Worm (Caenorhabditis elegans): Measurements from ENCODE around the gene sre-39.

Gene sre-39

DNA sequence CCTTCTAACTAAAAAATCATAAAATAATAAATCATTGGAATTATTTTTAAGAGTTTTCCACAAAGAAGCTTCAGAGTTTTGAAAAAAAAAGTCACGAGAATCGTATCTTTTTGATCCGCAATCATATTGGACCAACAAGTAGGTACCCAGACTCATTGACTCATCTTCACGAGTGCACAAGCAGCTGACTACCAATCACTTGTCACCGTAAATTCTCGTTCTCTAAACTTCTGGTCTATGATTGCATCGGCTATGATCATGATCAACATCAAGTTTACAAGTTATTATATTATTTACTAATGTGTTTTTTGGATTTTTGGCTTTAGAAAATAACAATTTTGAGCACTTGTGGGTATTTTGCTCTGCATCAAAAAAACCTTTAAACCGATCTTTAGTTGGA, 10.8 kb upstream of the sre-39 start:
- TF ChIP-seq daf-16 (GFP tag; optimal IDR thresholded peaks at IDR 0.05), result peak in 1 of 2 experiments; percentile 19
- TF ChIP-seq daf-16 (tag; optimal IDR thresholded peaks at IDR 0.05), result no peak
- TF ChIP-seq nhr-6 (tag; optimal IDR thresholded peaks at IDR 0.05), result no peak
- TF ChIP-seq hlh-30 (tag; optimal IDR thresholded peaks at IDR 0.05; ENCODE audit: insufficient read depth), result peak; percentile 23

DNA sequence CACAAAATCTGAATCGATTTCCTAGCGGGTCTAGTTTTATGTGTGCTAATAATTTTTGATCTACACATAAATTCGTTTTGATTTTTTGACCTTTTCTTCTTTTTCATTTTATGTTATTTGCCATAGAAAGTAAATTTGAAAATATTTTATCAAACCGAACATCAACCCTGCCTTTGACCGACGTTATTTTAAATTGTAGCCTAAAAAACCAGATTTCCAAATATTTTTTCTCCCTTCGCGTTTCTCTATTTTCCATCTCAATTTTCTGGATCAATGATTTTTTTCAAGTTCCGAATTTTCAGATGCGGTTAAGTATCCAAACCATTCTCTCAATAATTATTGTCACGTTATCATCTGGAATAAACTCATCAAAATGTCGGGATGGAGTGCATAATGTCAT, 9.1 kb upstream of the sre-39 start, which contains the start of gene T05A7.1:
T05A7.1 (plus strand) TSS at position 301 of the 400 bp plus-strand sequence.
- TF ChIP-seq nhr-42 (GFP tag; IDR thresholded peaks at IDR 0.05) (no peak), mxl-2 (GFP tag; conservative IDR thresholded peaks at IDR 0.05) (no peak), egl-27 (tag; optimal IDR thresholded peaks at IDR 0.05) (no peak), skn-1 (tag; optimal IDR thresholded peaks at IDR 0.05) (no peak), lsy-2 (tag; optimal IDR thresholded peaks at IDR 0.05) (no peak), nhr-10 (tag; optimal IDR thresholded peaks at IDR 0.05) (no peak), snpc-1.2 (GFP tag; IDR thresholded peaks at IDR 0.05) (no peak), zfp-2 (tag; optimal IDR thresholded peaks at IDR 0.05) (no peak), ceh-44 (GFP tag; IDR thresholded peaks at IDR 0.05) (no peak)

DNA sequence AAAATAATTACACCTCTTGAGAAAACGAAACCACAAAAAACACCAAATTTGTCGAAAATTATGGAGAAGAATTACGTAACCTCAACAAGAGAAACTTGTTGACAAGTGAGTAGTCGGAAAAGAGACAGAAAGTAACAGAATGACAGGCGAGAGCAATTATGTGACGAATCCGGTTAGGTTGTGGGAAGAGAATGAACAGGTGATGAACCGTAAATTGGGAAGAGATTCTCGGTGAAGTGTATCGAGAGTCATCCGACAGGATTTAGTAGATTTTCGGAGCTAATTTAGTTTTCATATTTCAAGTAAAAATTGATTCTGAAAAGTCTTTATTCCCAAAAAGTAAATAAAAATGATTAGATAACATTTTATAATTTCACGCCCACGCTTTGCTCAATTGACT, 5.7 kb upstream of the sre-39 start, which contains the start of gene T05A7.7:
T05A7.7 (minus strand) TSS at position 101 of the 400 bp plus-strand sequence.
- TF ChIP-seq F44E2.7 (GFP tag; IDR thresholded peaks at IDR 0.05) (no peak), vab-7 (GFP tag; IDR thresholded peaks at IDR 0.05) (no peak), D1046.2 (GFP tag; IDR thresholded peaks at IDR 0.05) (no peak), ceh-62 (tag; optimal IDR thresholded peaks at IDR 0.05) (no peak), aha-1 (tag) (no peak), duxl-1 (tag; optimal IDR thresholded peaks at IDR 0.05; ENCODE audit: poor library complexity) (no peak), nhr-11 (tag; optimal IDR thresholded peaks at IDR 0.05) (no peak), mdl-1 (tag; optimal IDR thresholded peaks at IDR 0.05) (no peak), zip-2 (tag; optimal IDR thresholded peaks at IDR 0.05) (no peak), nhr-28 (tag; optimal IDR thresholded peaks at IDR 0.05) (no peak)

DNA sequence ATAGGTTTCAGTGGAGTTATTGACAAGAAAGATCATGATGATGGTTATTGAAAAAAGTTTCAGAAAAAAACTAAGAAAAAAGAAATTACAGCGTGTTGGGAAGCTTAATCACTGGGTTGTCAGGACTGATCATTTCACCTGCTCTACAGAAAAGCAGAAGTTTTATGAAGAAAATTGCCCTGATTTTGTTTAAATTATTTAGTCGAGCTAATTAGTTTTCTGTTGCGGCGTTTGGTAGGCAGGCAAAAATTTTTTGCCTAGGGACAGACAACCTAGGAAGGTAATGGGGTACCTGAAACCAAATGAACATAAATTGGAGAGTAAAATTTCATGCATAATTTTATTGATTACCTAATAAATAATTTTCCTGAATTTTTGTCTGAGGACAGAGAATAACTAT, 3.3 kb upstream of the sre-39 start, which contains the start of gene sre-40:
sre-40 (minus strand) TSS at position 101 of the 400 bp plus-strand sequence.
- TF ChIP-seq ctbp-1 (GFP tag; IDR thresholded peaks at IDR 0.05) (no peak), T20F7.1 (GFP tag; optimal IDR thresholded peaks at IDR 0.05) (no peak), ceh-28 (tag; optimal IDR thresholded peaks at IDR 0.05) (no peak), mes-2 (tag; optimal IDR thresholded peaks at IDR 0.05; ENCODE audit: poor library complexity, severe bottlenecking) (no peak), pha-4 (GFP tag; IDR thresholded peaks at IDR 0.05) (no peak), pha-4 (tag; optimal IDR thresholded peaks at IDR 0.05) (no peak), nhr-42 (GFP tag; IDR thresholded peaks at IDR 0.05) (no peak), nhr-102 (tag; optimal IDR thresholded peaks at IDR 0.05) (no peak), lin-39 (tag; optimal IDR thresholded peaks at IDR 0.05) (no peak), nhr-41 (GFP tag; IDR thresholded peaks at IDR 0.05) (no peak), dve-1 (tag; optimal IDR thresholded peaks at IDR 0.05; ENCODE audit: insufficient read depth) (no peak), fkh-10 (GFP tag; optimal IDR thresholded peaks at IDR 0.05) (no peak), aha-1 (tag) (no peak), F44E2.7 (GFP tag; IDR thresholded peaks at IDR 0.05) (no peak)

DNA sequence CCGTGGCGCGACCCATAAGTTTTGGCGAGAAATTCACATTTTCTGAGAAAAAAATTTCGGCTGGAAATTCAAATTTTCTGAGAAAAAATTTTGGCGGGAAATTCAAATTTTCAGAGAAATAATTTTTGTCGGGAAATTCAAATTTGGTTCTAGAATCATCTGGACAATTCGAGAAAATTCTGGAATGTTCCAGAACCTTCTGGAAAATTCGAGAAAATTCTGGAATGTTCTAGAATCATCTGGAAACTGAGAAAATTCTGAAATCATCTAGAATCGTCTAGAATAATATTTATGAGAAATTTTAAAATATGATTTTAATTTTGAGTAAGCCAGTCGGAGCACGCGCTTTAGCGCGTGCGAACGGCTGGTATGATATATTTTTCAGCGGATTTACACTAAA, 2.2 kb upstream of the sre-39 start:
- TF ChIP-seq T20F7.1 (GFP tag; optimal IDR thresholded peaks at IDR 0.05) (no peak), tag-97 (GFP tag; IDR thresholded peaks at IDR 0.05) (no peak), spr-1 (tag; optimal IDR thresholded peaks at IDR 0.05) (no peak), egl-27 (tag; optimal IDR thresholded peaks at IDR 0.05) (no peak), F37D6.2 (tag; optimal IDR thresholded peaks at IDR 0.05) (no peak), daf-8 (GFP tag; IDR thresholded peaks at IDR 0.05) (no peak), hlh-30 (tag; optimal IDR thresholded peaks at IDR 0.05; ENCODE audit: insufficient read depth) (no peak), nhr-111 (GFP tag; optimal IDR thresholded peaks at IDR 0.05) (no peak), aly-2 (tag; optimal IDR thresholded peaks at IDR 0.05) (no peak), T26A8.4 (GFP tag; IDR thresholded peaks at IDR 0.05) (no peak), hmg-1.1 (GFP tag; IDR thresholded peaks at IDR 0.05) (no peak), nhr-11 (tag; optimal IDR thresholded peaks at IDR 0.05) (no peak), gei-8 (GFP tag; optimal IDR thresholded peaks at IDR 0.05) (no peak), pqm-1 (tag; optimal IDR thresholded peaks at IDR 0.05) (no peak), zip-11 (GFP tag; IDR thresholded peaks at IDR 0.05) (no peak), nhr-76 (tag; optimal IDR thresholded peaks at IDR 0.05) (no peak), Y48G9A.11 (GFP tag; IDR thresholded peaks at IDR 0.05) (no peak)
